Worm (Caenorhabditis elegans) whole organism, dauer: ENCODE measurements around the gene H19J13.2.
"Not testable (repeated sequence)": the region's sequence is repeated elsewhere in the genome, so short reads cannot be mapped to it uniquely, and the experiment has no call there.

Experiments
- unc-62 ChIP-seq: sonication (generic microtip); optimal IDR thresholded peaks from 2 replicates; lab custom pipeline; 2017; ENCODE audit warnings: missing biosample characterization, missing genetic modification reagents, missing genetic modification characterization

The H19J13.2 gene

ce11 chrX:12273870-12274269, at the start of gene H19J13.2:
TSS of gene H19J13.2 (minus strand) at chrX:12273970.
- no peak for TF ChIP-seq unc-62 (GFP tag; lab: Kevin White, UChicago)

ce11 chrX:12323439-12323838, 49.7 kb upstream of the H19J13.2 start, which contains the start of gene srd-40:
TSS of gene srd-40 (plus strand) at chrX:12323739.
- no peak for TF ChIP-seq unc-62 (GFP tag; lab: Kevin White, UChicago)

- TF ChIP-seq unc-62 (GFP tag; lab: Kevin White, UChicago), result no peak
Measured at ce11 chrX:12321357-12321756, 47.6 kb upstream of the H19J13.2 start, which contains the start of gene F17A2.13. TSS of gene F17A2.13 (plus strand) at chrX:12321657.

ce11 chrX:12320737-12321136, 47.0 kb upstream of the H19J13.2 start, which contains the start of gene ceh-40:
TSS of gene ceh-40 (minus strand) at chrX:12320777.
- no peak for TF ChIP-seq unc-62 (GFP tag; lab: Kevin White, UChicago)

ce11 chrX:12317560-12317959, 43.8 kb upstream of the H19J13.2 start:
- TF ChIP-seq unc-62 (GFP tag; lab: Kevin White, UChicago), result no peak

ce11 chrX:12315268-12315667, 41.5 kb upstream of the H19J13.2 start, which contains the start of gene xtr-2:
TSS of gene xtr-2 (plus strand) at chrX:12315568.
- TF ChIP-seq unc-62 (GFP tag; lab: Kevin White, UChicago), result no peak

ce11 chrX:12314395-12314794, 40.6 kb upstream of the H19J13.2 start:
- TF ChIP-seq unc-62 (GFP tag; lab: Kevin White, UChicago), result no peak

ce11 chrX:12313779-12314178, 40.0 kb upstream of the H19J13.2 start:
- no peak for TF ChIP-seq unc-62 (GFP tag; lab: Kevin White, UChicago)

- not testable (repeated sequence) for TF ChIP-seq unc-62 (GFP tag; lab: Kevin White, UChicago)
Measured at ce11 chrX:12308045-12308499, 34.3 kb upstream of the H19J13.2 start, which contains the start of gene F17A2.16. TSS of gene F17A2.16 (plus strand) at chrX:12308449.

- TF ChIP-seq unc-62 (GFP tag; lab: Kevin White, UChicago), result no peak
Measured at ce11 chrX:12306565-12306964, 32.8 kb upstream of the H19J13.2 start, which contains the start of gene phf-32. TSS of gene phf-32 (plus strand) at chrX:12306865.

- no peak for TF ChIP-seq unc-62 (GFP tag; lab: Kevin White, UChicago)
Measured at ce11 chrX:12304231-12304630, 30.5 kb upstream of the H19J13.2 start.

- TF ChIP-seq unc-62 (GFP tag; lab: Kevin White, UChicago), result not testable (repeated sequence)
Measured at ce11 chrX:12302755-12303154, 29.0 kb upstream of the H19J13.2 start, which contains the start of gene dot-1.3. TSS of gene dot-1.3 (minus strand) at chrX:12302855.

- no peak for TF ChIP-seq unc-62 (GFP tag; lab: Kevin White, UChicago)
Measured at ce11 chrX:12299834-12300233, 26.1 kb upstream of the H19J13.2 start, which contains the start of gene W06D11.5. TSS of gene W06D11.5 (plus strand) at chrX:12300134.

- no peak for TF ChIP-seq unc-62 (GFP tag; lab: Kevin White, UChicago)
Measured at ce11 chrX:12298324-12298723, 24.6 kb upstream of the H19J13.2 start, which contains the start of gene W06D11.3. TSS of gene W06D11.3 (plus strand) at chrX:12298683.

- no peak for TF ChIP-seq unc-62 (GFP tag; lab: Kevin White, UChicago)
Measured at ce11 chrX:12296392-12296791, 22.6 kb upstream of the H19J13.2 start, which contains the start of gene W06D11.2. TSS of gene W06D11.2 (minus strand) at chrX:12296730.

ce11 chrX:12294263-12294662, 20.5 kb upstream of the H19J13.2 start, which contains the start of gene W06D11.1:
TSS of gene W06D11.1 (plus strand) at chrX:12294563.
- TF ChIP-seq unc-62 (GFP tag; lab: Kevin White, UChicago), result no peak

ce11 chrX:12290539-12290938, 16.8 kb upstream of the H19J13.2 start, which contains the start of gene C04B4.4:
TSS of gene C04B4.4 (plus strand) at chrX:12290839.
- no peak for TF ChIP-seq unc-62 (GFP tag; lab: Kevin White, UChicago)
